Fruit fly (Drosophila melanogaster) S2 (cell line): ENCODE data around the gene CG17929.

Experiments
- CG8478 ChIP-seq: fragments of >200 bp; optimal IDR thresholded peaks from 2 replicates; lab custom pipeline; 2018
- CTCF ChIP-seq, 2 experiments: fragments of >200 bp; optimal IDR thresholded peaks; 2 replicates each; lab custom pipeline; 2018

- TF ChIP-seq CG8478 (lab: Kevin White, UChicago) (no peak), CTCF (optimal IDR thresholded peaks at IDR 0.05; lab: Kevin White, UChicago) (peak; percentile 46 to 61)
Measured at dm6 chr3R:16305185-16305989, 19.9 kb upstream of the CG17929 start, which contains the start of gene Zip89B.
